Worm (Caenorhabditis elegans) whole organism, L2 larva: ENCODE measurements around the gene ppk-2.
A peak's percentile ranks its signal among the peaks of the same experiment; 100 is the strongest.

Experiments
- C34F6.9 ChIP-seq: fragments of 150-350 bp; optimal IDR thresholded peaks from 2 replicates; lab custom pipeline; 2014; ENCODE audit warnings: missing biosample characterization, missing genetic modification characterization
- F13H6.1 ChIP-seq: sonication (generic microtip); optimal IDR thresholded peaks from 2 replicates; lab custom pipeline; 2016; ENCODE audit warnings: missing genetic modification characterization, missing compliant biosample characterization
- R02D3.7 ChIP-seq: fragments of 150-350 bp; optimal IDR thresholded peaks from 2 replicates; lab custom pipeline; 2014; ENCODE audit warnings: missing biosample characterization, missing genetic modification characterization
- Y55F3AM.14 ChIP-seq: fragments of 200-800 bp; sonication (Bioruptor generic); optimal IDR thresholded peaks from 2 replicates; lab custom pipeline; 2018; ENCODE audit warnings: mild to moderate bottlenecking, missing genetic modification characterization, missing compliant biosample characterization
- ZK546.5 ChIP-seq: sonication (generic microtip); optimal IDR thresholded peaks from 2 replicates; lab custom pipeline; 2017; ENCODE audit warnings: missing biosample characterization, missing genetic modification characterization
- alr-1 ChIP-seq: fragments of 150-350 bp; optimal IDR thresholded peaks from 2 replicates; lab custom pipeline; 2014; ENCODE audit warnings: missing biosample characterization, missing genetic modification characterization
- aly-2 ChIP-seq: fragments of 150-350 bp; optimal IDR thresholded peaks from 2 replicates; lab custom pipeline; 2014; ENCODE audit warnings: missing biosample characterization, missing genetic modification characterization
- ama-1 ChIP-seq: fragments of 150-350 bp; optimal IDR thresholded peaks from 2 replicates; lab custom pipeline; 2018; ENCODE audit warnings: inconsistent platforms
- blmp-1 ChIP-seq: sonication (generic microtip); optimal IDR thresholded peaks from 2 replicates; lab custom pipeline; 2017; ENCODE audit warnings: missing genetic modification characterization, mild to moderate bottlenecking, missing compliant biosample characterization, antibody characterized with exemption, moderate library complexity; ENCODE audit not compliant: insufficient read depth
- ceh-16 ChIP-seq: fragments of 150-350 bp; optimal IDR thresholded peaks from 2 replicates; lab custom pipeline; 2014; ENCODE audit warnings: missing biosample characterization, missing genetic modification characterization
- crh-2 ChIP-seq: sonication (generic microtip); optimal IDR thresholded peaks from 2 replicates; lab custom pipeline; 2017; ENCODE audit warnings: missing biosample characterization, missing genetic modification characterization
- dmd-4 ChIP-seq: sonication (generic microtip); optimal IDR thresholded peaks from 2 replicates; lab custom pipeline; 2017; ENCODE audit warnings: missing biosample characterization, missing genetic modification characterization
- egl-27 ChIP-seq: sonication (generic microtip); optimal IDR thresholded peaks from 3 replicates; lab custom pipeline; 2017; ENCODE audit warnings: missing biosample characterization, missing genetic modification reagents, missing genetic modification characterization
- elt-3 ChIP-seq: sonication (generic microtip); optimal IDR thresholded peaks from 2 replicates; lab custom pipeline; 2017; ENCODE audit warnings: missing biosample characterization, missing genetic modification characterization
- fos-1 ChIP-seq: fragments of 150-350 bp; optimal IDR thresholded peaks from 2 replicates; lab custom pipeline; 2014; ENCODE audit warnings: missing biosample characterization, missing genetic modification characterization
- gmeb-1 ChIP-seq: fragments of 150-350 bp; optimal IDR thresholded peaks from 2 replicates; lab custom pipeline; 2014; ENCODE audit warnings: missing biosample characterization, missing genetic modification characterization
- lin-11 ChIP-seq: fragments of 150-350 bp; sonication (generic microtip); optimal IDR thresholded peaks from 2 replicates; lab custom pipeline; 2014; ENCODE audit warnings: missing biosample characterization, missing genetic modification characterization, inconsistent platforms, mixed read lengths
- lin-39 ChIP-seq: fragments of 150-350 bp; optimal IDR thresholded peaks from 2 replicates; lab custom pipeline; 2014; ENCODE audit warnings: missing biosample characterization, missing genetic modification reagents, missing genetic modification characterization
- lsy-2 ChIP-seq, 2 experiments: fragments of 150-350 bp in 1 of 2; sonication (generic microtip) in 1 of 2; optimal IDR thresholded peaks; 2 replicates each; lab custom pipeline; 2014 to 2017; ENCODE audit warnings: missing biosample characterization in 2 of 2, missing genetic modification characterization in 2 of 2
- mab-5 ChIP-seq: fragments of 150-350 bp; optimal IDR thresholded peaks from 2 replicates; lab custom pipeline; 2014; ENCODE audit warnings: missing biosample characterization, missing genetic modification characterization
- mbf-1 ChIP-seq: sonication (generic microtip); optimal IDR thresholded peaks from 2 replicates; lab custom pipeline; 2017; ENCODE audit warnings: missing biosample characterization, missing genetic modification characterization
- nhr-12 ChIP-seq: fragments of 150-350 bp; optimal IDR thresholded peaks from 2 replicates; lab custom pipeline; 2014; ENCODE audit warnings: missing biosample characterization, missing genetic modification characterization
- nhr-129 ChIP-seq: fragments of 150-350 bp; optimal IDR thresholded peaks from 2 replicates; lab custom pipeline; 2014; ENCODE audit warnings: missing biosample characterization, missing genetic modification characterization
- nhr-23 ChIP-seq: fragments of 150-350 bp; optimal IDR thresholded peaks from 2 replicates; lab custom pipeline; 2014; ENCODE audit warnings: missing biosample characterization, missing genetic modification reagents, missing genetic modification characterization
- nhr-25 ChIP-seq: fragments of 150-350 bp; sonication (generic microtip); optimal IDR thresholded peaks from 3 replicates; lab custom pipeline; 2014; ENCODE audit warnings: missing biosample characterization, missing genetic modification characterization
- peb-1 ChIP-seq: fragments of 150-350 bp; optimal IDR thresholded peaks from 2 replicates; lab custom pipeline; 2014; ENCODE audit warnings: missing biosample characterization, missing genetic modification characterization
- sem-4 ChIP-seq: fragments of 150-350 bp; optimal IDR thresholded peaks from 2 replicates; lab custom pipeline; 2014; ENCODE audit warnings: missing biosample characterization, missing genetic modification reagents, missing genetic modification characterization
- skn-1 ChIP-seq: sonication (generic microtip); optimal IDR thresholded peaks from 2 replicates; lab custom pipeline; 2017; ENCODE audit warnings: missing biosample characterization, missing genetic modification characterization
- sma-3 ChIP-seq: sonication (generic microtip); optimal IDR thresholded peaks from 2 replicates; lab custom pipeline; 2016; ENCODE audit warnings: missing genetic modification reagents, missing genetic modification characterization, missing compliant biosample characterization
- sma-9 ChIP-seq, 2 experiments: fragments of 150-350 bp in 1 of 2; sonication (generic microtip) in 1 of 2; optimal IDR thresholded peaks; 2 replicates each; lab custom pipeline; 2014 to 2016; ENCODE audit warnings: missing genetic modification characterization in 2 of 2, mild to moderate bottlenecking in 1 of 2, missing biosample characterization in 1 of 2, missing compliant biosample characterization in 1 of 2, missing genetic modification reagents in 1 of 2, moderate library complexity in 1 of 2
- snpc-4 ChIP-seq: fragments of 150-350 bp; optimal IDR thresholded peaks from 2 replicates; lab custom pipeline; 2014; ENCODE audit warnings: missing biosample characterization, missing genetic modification characterization
- unc-55 ChIP-seq: fragments of 150-350 bp; sonication (generic microtip); optimal IDR thresholded peaks from 3 replicates; lab custom pipeline; 2014; ENCODE audit warnings: missing biosample characterization, missing genetic modification reagents, missing genetic modification characterization
- ztf-1 ChIP-seq: fragments of 200-800 bp; sonication (Bioruptor generic); conservative IDR thresholded peaks from 2 replicates; pipeline ENCODE4 v1.3.6; 2022; ENCODE audit warnings: missing genetic modification characterization, missing compliant biosample characterization
- ztf-4 ChIP-seq: fragments of 150-350 bp; optimal IDR thresholded peaks from 2 replicates; lab custom pipeline; 2014; ENCODE audit warnings: missing biosample characterization, missing genetic modification characterization

ppk-2 gene

DNA sequence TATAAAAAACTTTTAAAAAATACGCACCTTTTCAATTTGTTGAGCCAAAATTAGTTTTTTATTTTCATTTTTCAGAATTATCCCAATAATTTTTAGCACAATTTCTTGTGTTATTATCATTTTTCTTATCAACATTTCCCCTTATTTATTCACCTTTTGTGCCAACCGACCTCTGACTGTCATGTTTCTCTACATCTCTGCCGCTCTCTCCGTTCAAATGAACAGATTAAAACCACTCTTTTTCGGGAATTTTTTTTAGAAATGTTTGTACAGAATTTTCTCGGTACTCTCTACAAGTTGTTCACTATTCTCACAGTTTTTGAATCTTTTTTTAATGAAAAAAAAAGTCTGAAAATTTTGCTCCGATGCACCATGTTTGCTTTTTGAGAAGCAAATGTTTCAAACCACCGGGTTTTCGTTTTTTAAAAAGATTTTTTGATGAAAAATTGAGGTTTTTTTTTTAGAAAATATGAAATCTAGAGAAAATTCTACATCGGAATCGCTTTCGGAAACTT lies 21.6 kb downstream of the ppk-2 start, which contains the start of gene frl-1:
Gene frl-1 (plus strand): TSS at position 465 of the 515 bp plus-strand sequence.
- peak; percentile 40 for TF ChIP-seq gmeb-1 (tag; lab: Kevin White, UChicago)
- no peak for TF ChIP-seq sma-9 (GFP tag; optimal IDR thresholded peaks at IDR 0.05; lab: Kevin White, UChicago)
- no peak for TF ChIP-seq sma-9 (tag; optimal IDR thresholded peaks at IDR 0.05; lab: Kevin White, UChicago)
- no peak for TF ChIP-seq aly-2 (tag; lab: Kevin White, UChicago)
- TF ChIP-seq fos-1 (tag; lab: Kevin White, UChicago) = peak; percentile 89
- TF ChIP-seq F13H6.1 (tag; lab: Kevin White, UChicago) = no peak

DNA sequence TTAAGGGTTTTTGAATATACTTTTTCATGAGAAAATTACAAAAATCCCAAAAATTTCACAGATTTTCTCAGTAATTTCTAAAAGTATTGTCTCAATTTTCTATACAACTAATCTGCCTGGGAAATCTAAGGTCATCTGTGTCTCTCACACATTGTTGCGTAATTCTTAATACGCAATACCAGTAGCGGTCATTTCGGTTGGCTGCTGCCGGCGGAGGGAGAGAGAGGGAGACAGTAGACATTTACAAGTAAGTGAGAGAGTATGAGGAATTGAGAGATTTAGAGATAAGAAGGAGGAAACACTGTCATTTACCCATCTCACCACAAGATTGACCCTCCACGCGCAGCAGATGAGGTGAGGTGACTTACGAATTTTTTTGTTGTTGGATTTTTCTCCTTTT lies 23.8 kb downstream of the ppk-2 start:
- peak; percentile 40 for TF ChIP-seq F13H6.1 (tag; lab: Kevin White, UChicago)
- TF ChIP-seq sma-3 (GFP tag; lab: Kevin White, UChicago) = peak; percentile 37
- no peak for TF ChIP-seq nhr-12 (tag; lab: Kevin White, UChicago)
- TF ChIP-seq nhr-129 = peak; percentile 51
- TF ChIP-seq nhr-25 (tag; lab: Kevin White, UChicago) = peak; percentile 64
- TF ChIP-seq crh-2 = no peak
- TF ChIP-seq ceh-16 = peak; percentile 29
- TF ChIP-seq fos-1 (tag; lab: Kevin White, UChicago) = peak; percentile 8

DNA sequence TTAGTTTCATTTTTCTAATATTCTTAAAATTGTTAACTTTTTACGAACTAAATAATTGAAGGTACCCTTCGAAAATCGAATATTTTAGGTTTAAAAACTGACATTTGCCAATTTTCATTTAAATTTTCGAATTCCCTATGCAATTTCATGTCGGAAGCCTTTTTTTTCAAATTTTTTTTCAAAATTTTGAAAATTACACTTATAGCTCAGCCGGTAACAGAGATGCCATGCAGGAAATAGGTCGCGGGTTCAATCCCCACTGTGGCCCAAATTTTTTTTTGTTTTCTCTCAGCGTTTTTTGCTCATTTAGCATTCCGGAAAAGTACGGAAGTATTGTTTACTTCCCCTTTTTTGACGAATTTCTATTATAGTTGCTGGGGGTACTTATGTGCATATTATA lies 27.3 kb downstream of the ppk-2 start:
- TF ChIP-seq sma-9 (GFP tag; optimal IDR thresholded peaks at IDR 0.05; lab: Kevin White, UChicago) = no peak
- TF ChIP-seq sma-9 (tag; optimal IDR thresholded peaks at IDR 0.05; lab: Kevin White, UChicago) = no peak
- no peak for TF ChIP-seq R02D3.7 (tag; lab: Kevin White, UChicago)
- no peak for TF ChIP-seq nhr-23 (tag; lab: Kevin White, UChicago)
- TF ChIP-seq Y55F3AM.14 = no peak
- TF ChIP-seq lin-39 (tag; lab: Kevin White, UChicago) = no peak
- no peak for TF ChIP-seq dmd-4
- no peak for TF ChIP-seq F13H6.1 (tag; lab: Kevin White, UChicago)
- TF ChIP-seq sem-4 (tag; lab: Kevin White, UChicago) = no peak
- TF ChIP-seq unc-55 = no peak
- no peak for TF ChIP-seq ceh-16
- TF ChIP-seq ama-1 = no peak
- TF ChIP-seq sma-3 (GFP tag; lab: Kevin White, UChicago) = no peak

DNA sequence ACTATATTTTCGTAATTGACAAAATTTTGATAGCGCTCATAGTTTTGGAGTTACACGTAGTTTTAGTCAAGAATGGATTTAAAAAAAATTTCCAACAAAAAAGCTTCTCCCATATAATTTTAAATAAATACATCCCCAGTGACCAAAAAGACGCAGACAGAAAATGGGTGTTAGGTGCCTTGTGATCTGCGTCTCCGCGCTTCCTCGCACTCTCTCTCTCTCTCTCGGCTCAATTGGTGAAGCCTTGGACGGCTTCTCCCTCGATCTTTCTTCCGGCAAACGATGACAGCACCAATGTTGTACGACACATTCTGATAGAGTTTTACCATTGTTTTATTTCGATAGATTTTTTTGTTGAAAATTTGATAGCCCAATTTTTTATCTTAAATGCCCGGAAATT lies 27.9 kb downstream of the ppk-2 start:
- no peak for TF ChIP-seq Y55F3AM.14
- TF ChIP-seq unc-55 = peak; percentile 56
- no peak for TF ChIP-seq skn-1 (tag; lab: Kevin White, UChicago)
- no peak for TF ChIP-seq ZK546.5 (tag; lab: Kevin White, UChicago)
- no peak for TF ChIP-seq egl-27 (tag; lab: Kevin White, UChicago)
- TF ChIP-seq C34F6.9 (tag; lab: Kevin White, UChicago) = peak; percentile 19
- TF ChIP-seq crh-2 = no peak
- no peak for TF ChIP-seq sma-3 (GFP tag; lab: Kevin White, UChicago)
- no peak for TF ChIP-seq blmp-1 (tag; lab: Kevin White, UChicago)
- TF ChIP-seq F13H6.1 (tag; lab: Kevin White, UChicago) = no peak
- TF ChIP-seq lsy-2 (tag; optimal IDR thresholded peaks at IDR 0.05; lab: Kevin White, UChicago) = peak in 1 of 2 experiments; percentile 27
- no peak for TF ChIP-seq alr-1 (tag; lab: Kevin White, UChicago)
- TF ChIP-seq ztf-1 (GFP tag; lab: Robert Waterston, UW) = no peak
- TF ChIP-seq mbf-1 (tag; lab: Kevin White, UChicago) = no peak
- no peak for TF ChIP-seq peb-1 (tag; lab: Kevin White, UChicago)

- TF ChIP-seq elt-3 = no peak
- no peak for TF ChIP-seq snpc-4 (tag; lab: Kevin White, UChicago)
- peak; percentile 31 for TF ChIP-seq lin-11 (tag; lab: Kevin White, UChicago)
- peak; percentile 37 for TF ChIP-seq C34F6.9 (tag; lab: Kevin White, UChicago)
- TF ChIP-seq unc-55 = peak; percentile 12
- peak; percentile 16 for TF ChIP-seq F13H6.1 (tag; lab: Kevin White, UChicago)
- no peak for TF ChIP-seq ztf-4 (tag; lab: Kevin White, UChicago)
- peak in 1 of 2 experiments; percentile 47 for TF ChIP-seq lsy-2 (tag; optimal IDR thresholded peaks at IDR 0.05; lab: Kevin White, UChicago)
- peak; percentile 19 for TF ChIP-seq mab-5
These were observed 30.0 kb downstream of the ppk-2 start for ce11 chrIII:2132059-2132458.
